Fruit fly (Drosophila melanogaster) whole organism, prepupa: ENCODE data around the gene Coa8.

Experiments used
- Blimp-1 ChIP-seq: fragments of 200-800 bp; sonication (Bioruptor generic); optimal IDR thresholded peaks from 3 replicates; lab custom pipeline; 2017; ENCODE audit warnings: missing biosample characterization, missing genetic modification characterization, mild to moderate bottlenecking, moderate library complexity, missing genetic modification reagents
- CG8632 ChIP-seq: fragments of 200-800 bp; sonication (Bioruptor generic); optimal IDR thresholded peaks from 3 replicates; lab custom pipeline; 2016; ENCODE audit warnings: missing biosample characterization, missing genetic modification characterization
- Ets96B ChIP-seq: fragments of 200-800 bp; optimal IDR thresholded peaks from 2 replicates; lab custom pipeline; 2019; ENCODE audit warnings: missing biosample characterization, mild to moderate bottlenecking, missing genetic modification characterization, moderate library complexity
- Hr38 ChIP-seq: sonication (Bioruptor generic); optimal IDR thresholded peaks from 2 replicates; lab custom pipeline; 2016; ENCODE audit warnings: missing biosample characterization, missing genetic modification characterization
- OdsH ChIP-seq: fragments of 200-800 bp; sonication (Bioruptor generic); optimal IDR thresholded peaks from 3 replicates; lab custom pipeline; 2016; ENCODE audit warnings: missing biosample characterization, missing genetic modification characterization
- achi ChIP-seq: fragments of 200-800 bp; sonication (Bioruptor generic); optimal IDR thresholded peaks from 3 replicates; lab custom pipeline; 2016; ENCODE audit warnings: missing biosample characterization, missing genetic modification characterization
- acj6 ChIP-seq: fragments of 200-800 bp; sonication (Bioruptor generic); optimal IDR thresholded peaks from 3 replicates; lab custom pipeline; 2016; ENCODE audit warnings: missing biosample characterization, missing genetic modification characterization

- no peak for TF ChIP-seq CG8632 (GFP tag; lab: Kevin White, UChicago)
- no peak for TF ChIP-seq Ets96B (tag; lab: Kevin White, UChicago)
- no peak for TF ChIP-seq OdsH (GFP tag; lab: Kevin White, UChicago)
- no peak for TF ChIP-seq acj6
- TF ChIP-seq Hr38 (GFP tag; lab: Kevin White, UChicago), result no peak
- TF ChIP-seq Blimp-1 (GFP tag; lab: Kevin White, UChicago), result no peak
- TF ChIP-seq achi (GFP tag; lab: Kevin White, UChicago), result no peak
These were observed 29.5 kb downstream of the Coa8 start for dm6 chrX:1909533-1909932.
